Fruit fly (Drosophila melanogaster) whole organism, pupa: Measurements from ENCODE around the gene robo2.
A peak's percentile ranks its signal among the peaks of the same experiment; 100 is the strongest.

Experiments
- CG17806 ChIP-seq: fragments of 200-800 bp; sonication (Bioruptor generic); optimal IDR thresholded peaks from 2 replicates; lab custom pipeline; 2018; ENCODE audit warnings: missing biosample characterization, mild to moderate bottlenecking, missing genetic modification characterization, moderate library complexity
- CG34367 ChIP-seq: fragments of 200-800 bp; sonication (Bioruptor generic); optimal IDR thresholded peaks from 2 replicates; lab custom pipeline; 2018; ENCODE audit warnings: missing biosample characterization, mild to moderate bottlenecking, missing genetic modification characterization
- CG8301 ChIP-seq: fragments of 200-800 bp; sonication (Bioruptor generic); optimal IDR thresholded peaks from 2 replicates; lab custom pipeline; 2018; ENCODE audit warnings: missing biosample characterization, mild to moderate bottlenecking, missing genetic modification characterization
- D1 ChIP-seq: fragments of 200-800 bp; sonication (Bioruptor generic); optimal IDR thresholded peaks from 2 replicates; lab custom pipeline; 2018; ENCODE audit warnings: missing biosample characterization, mild to moderate bottlenecking, missing genetic modification characterization, moderate library complexity
- Pif1B ChIP-seq: fragments of 200-800 bp; sonication (Bioruptor generic); optimal IDR thresholded peaks from 3 replicates; lab custom pipeline; 2016; ENCODE audit warnings: missing biosample characterization, missing genetic modification characterization

dm6 chr2L:1456305-1456704 lies 36.1 kb upstream of the robo2 start:
- TF ChIP-seq CG17806 (peak; percentile 84), CG34367 (tag; lab: Kevin White, UChicago) (peak; percentile 57), Pif1B (GFP tag; lab: Kevin White, UChicago) (peak; percentile 29), D1 (tag; lab: Kevin White, UChicago) (no peak), CG8301 (tag; lab: Kevin White, UChicago) (peak; percentile 75)
